Fruit fly (Drosophila melanogaster): ENCODE data around the gene CG3457.

DNA sequence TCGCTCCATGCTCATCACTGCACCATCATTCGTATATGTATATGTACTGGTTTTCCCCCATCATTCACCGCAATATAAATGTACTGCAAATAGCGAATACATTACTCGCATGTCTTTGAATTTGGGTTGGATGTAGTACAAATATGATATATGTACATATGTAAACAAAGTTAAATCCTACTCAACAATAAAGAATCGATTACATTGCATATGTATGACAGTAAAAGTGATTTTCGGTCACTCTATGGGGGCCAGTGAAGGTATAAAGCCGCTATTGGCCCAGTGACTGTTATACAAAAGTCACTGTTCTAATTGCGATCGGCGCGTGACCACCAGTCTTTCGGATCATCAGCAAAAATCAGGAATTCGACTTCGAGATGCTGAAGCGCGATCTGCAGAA, at the start of gene CG3457:
- TF ChIP-seq kay (GFP tag; ENCODE audit: borderline replicate concordance): no peak
- no peak for TF ChIP-seq CG7101 (tag; optimal IDR thresholded peaks at IDR 0.05)
- no peak for TF ChIP-seq cic (GFP tag; optimal IDR thresholded peaks at IDR 0.05)
- TF ChIP-seq bab1 (GFP tag; optimal IDR thresholded peaks at IDR 0.05): no peak
- peak; percentile 15 for TF ChIP-seq pad (GFP tag; optimal IDR thresholded peaks at IDR 0.05)
- no peak for TF ChIP-seq Clk (GFP tag; optimal IDR thresholded peaks at IDR 0.05)
- no peak for TF ChIP-seq CG33017 (tag; optimal IDR thresholded peaks at IDR 0.05)
- no peak for TF ChIP-seq tj (GFP tag; optimal IDR thresholded peaks at IDR 0.05)
- TF ChIP-seq CG14711 (tag; optimal IDR thresholded peaks at IDR 0.05): no peak

Data from whole organism, adult.